Fruit fly (Drosophila melanogaster) Kc167 (cell line): ENCODE data around the gene CG8891.

Source experiments
- Myc ChIP-seq: fragments of >200 bp; optimal IDR thresholded peaks from 2 replicates; lab custom pipeline; 2017; ENCODE audit warnings: missing external identifiers
- Sin3A ChIP-seq: fragments of >200 bp; optimal IDR thresholded peaks from 2 replicates; lab custom pipeline; 2018; ENCODE audit warnings: missing external identifiers
- h ChIP-seq: fragments of >200 bp; optimal IDR thresholded peaks from 3 replicates; lab custom pipeline; 2018; ENCODE audit warnings: missing external identifiers
- insv ChIP-seq: fragments of >200 bp; optimal IDR thresholded peaks from 3 replicates; lab custom pipeline; 2018; ENCODE audit warnings: missing external identifiers
- psq ChIP-seq: fragments of >200 bp; optimal IDR thresholded peaks from 2 replicates; lab custom pipeline; 2017; ENCODE audit warnings: missing external identifiers
- ttk ChIP-seq: sonication (Bioruptor generic); optimal IDR thresholded peaks from 2 replicates; lab custom pipeline; 2017; ENCODE audit warnings: missing external identifiers

Gene CG8891

DNA sequence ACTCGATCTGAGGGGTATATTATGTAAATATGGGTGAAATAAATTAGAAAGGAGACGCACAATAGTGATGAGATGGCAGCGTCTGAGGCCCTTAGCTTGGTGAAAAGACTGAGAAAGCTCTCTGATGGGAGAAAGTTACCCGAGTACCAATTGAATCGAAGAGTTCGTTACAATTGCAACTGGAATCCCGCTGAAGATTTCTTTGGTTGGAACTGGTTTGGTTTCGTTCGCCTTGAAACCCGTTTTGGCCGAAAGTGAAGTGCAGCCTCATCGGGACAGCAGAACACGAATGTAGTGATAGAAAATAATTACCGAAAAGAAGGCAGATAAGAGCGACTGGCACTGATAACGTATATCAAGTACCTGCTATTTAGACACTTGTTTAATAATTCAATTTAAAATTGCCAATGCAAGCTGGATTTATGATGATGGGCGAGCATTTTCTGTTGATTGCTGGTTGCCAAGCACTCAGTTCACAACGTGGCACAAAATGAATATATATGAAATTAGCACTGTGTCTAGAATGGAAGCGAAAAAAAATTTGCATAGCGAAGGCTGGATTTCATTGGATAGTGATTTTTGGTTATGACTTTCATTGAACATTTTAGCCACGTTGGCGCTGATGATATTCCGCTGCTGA is 17.2 kb upstream of the CG8891 start:
- TF ChIP-seq h, result no peak
- no peak for TF ChIP-seq ttk (lab: Kevin White, UChicago)
- TF ChIP-seq psq (lab: Kevin White, UChicago), result no peak
- no peak for TF ChIP-seq Sin3A (lab: Kevin White, UChicago)
- no peak for TF ChIP-seq Myc (lab: Kevin White, UChicago)
- TF ChIP-seq insv (lab: Kevin White, UChicago), result no peak

DNA sequence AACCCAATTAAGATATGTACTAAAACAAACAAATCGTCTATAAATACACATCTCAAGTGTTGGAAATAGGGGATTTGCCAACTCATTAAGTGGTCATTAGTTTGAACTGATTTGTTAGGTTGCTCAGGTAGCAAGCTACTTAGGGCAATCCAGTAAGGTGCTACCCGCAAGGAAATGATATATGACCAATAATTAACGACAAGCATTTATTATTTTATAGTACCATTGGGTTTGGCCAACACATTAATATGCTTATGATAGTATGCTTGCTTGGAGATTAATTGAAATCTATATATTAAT is 16.6 kb upstream of the CG8891 start:
- TF ChIP-seq h, result no peak
- TF ChIP-seq psq (lab: Kevin White, UChicago), result no peak
- no peak for TF ChIP-seq Myc (lab: Kevin White, UChicago)
- TF ChIP-seq Sin3A (lab: Kevin White, UChicago), result no peak
- no peak for TF ChIP-seq ttk (lab: Kevin White, UChicago)
- TF ChIP-seq insv (lab: Kevin White, UChicago), result no peak

DNA sequence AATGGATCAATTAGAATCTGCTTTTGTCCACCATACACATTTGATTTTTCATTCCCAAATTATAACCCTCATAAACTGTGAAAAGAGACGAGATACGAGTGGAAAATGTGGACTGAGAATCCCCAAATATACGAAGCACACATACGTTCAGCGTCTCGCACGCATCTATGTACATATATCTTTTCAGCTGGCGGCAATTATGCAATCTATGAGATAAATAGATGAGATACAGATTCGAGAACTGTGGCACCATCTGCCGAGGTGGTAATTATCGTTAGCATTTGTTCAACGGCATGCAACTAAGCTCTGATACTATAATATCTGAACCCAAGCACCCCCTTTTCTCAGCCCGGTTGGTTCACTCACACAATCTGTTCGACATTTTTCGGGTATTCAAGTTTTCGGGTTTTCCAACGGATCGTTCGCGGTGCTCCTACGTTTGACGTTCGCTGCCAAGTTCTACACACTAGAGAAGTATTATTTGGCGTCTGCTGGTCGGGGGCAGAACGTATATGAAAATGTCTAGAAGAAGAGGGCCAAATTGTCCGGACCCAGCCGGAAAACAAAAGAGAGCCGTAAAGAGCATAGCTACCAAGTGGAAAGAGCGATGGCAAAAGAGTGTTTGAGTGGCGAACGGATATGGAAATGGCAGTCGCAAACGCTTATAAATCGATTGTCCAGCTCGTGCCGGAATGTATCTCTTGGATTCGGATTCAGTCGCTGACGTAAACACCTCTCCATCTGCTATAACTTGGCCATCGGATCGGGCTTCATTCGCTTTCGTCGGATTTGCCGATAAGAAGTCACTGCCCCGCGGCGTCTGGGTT is 16.0 kb upstream of the CG8891 start:
- TF ChIP-seq Myc (lab: Kevin White, UChicago) (no peak), ttk (lab: Kevin White, UChicago) (no peak), insv (lab: Kevin White, UChicago) (no peak), Sin3A (lab: Kevin White, UChicago) (no peak), h (no peak), psq (lab: Kevin White, UChicago) (no peak)

DNA sequence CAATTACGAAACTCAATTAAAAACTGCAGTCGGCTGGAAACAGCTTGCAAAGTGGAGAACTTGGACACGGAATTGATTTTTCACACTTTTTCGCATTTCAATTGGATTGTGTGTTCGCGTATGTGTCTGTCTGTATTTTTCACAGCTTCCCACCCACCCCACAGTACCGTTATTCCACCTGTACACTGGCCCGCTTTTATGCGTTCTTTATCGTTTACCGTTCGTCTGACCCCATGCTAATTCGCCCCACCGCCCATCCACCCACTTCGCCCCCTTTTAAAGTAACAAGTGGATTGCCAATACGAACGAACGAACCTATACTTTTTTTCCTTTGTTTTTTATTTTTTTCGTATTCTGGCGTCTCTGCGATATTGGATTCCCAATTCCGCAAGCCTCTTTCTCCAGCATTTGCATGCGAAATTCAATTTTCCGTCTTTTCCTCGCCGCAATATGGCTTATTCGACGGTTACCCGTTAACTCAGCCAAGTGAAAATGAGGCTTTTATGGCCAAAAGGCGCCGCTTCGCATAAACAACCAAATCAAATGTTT is 3.0 kb upstream of the CG8891 start:
- TF ChIP-seq Sin3A (lab: Kevin White, UChicago) (no peak), h (no peak), ttk (lab: Kevin White, UChicago) (no peak), Myc (lab: Kevin White, UChicago) (no peak), psq (lab: Kevin White, UChicago) (no peak), insv (lab: Kevin White, UChicago) (no peak)

DNA sequence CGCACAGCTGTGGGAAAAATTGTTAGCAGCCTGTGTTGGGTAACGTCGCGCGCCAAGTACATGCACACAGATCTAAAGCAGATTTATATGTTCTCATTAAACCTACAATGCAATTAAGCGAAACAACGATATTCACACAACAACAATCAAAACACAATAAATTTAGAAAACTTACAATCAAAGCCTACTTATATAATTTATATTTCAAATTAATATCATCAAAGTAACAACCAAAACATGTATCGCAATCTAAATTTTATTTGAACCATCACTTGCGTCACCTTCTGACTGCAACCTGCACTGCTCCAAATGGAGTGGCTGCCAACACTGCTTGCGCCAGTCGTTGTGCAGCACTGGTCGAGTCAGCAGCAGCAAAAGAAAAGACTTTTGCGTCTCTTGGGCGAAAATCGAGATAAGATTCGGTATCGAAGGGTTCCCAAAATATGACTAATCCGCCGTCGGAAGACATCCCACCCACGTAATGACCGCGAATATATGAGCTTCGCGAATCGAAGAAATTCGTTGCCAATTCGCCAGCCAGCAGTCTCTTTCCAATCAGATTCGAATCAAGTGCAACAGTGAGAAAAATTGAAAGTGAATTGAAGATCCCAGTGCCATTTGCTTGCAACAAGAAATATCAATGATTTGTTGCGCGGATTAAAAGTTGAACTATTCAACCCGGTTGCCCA is 2.2 kb upstream of the CG8891 start, which contains the start of the genes CG8892 and CG34126:
TSS of gene CG8892 (minus strand) at position 315 of the 689 bp plus-strand sequence.
TSS of gene CG34126 (plus strand) at position 337 of the 689 bp plus-strand sequence.
- no peak for TF ChIP-seq psq (lab: Kevin White, UChicago)
- no peak for TF ChIP-seq Myc (lab: Kevin White, UChicago)
- TF ChIP-seq ttk (lab: Kevin White, UChicago), result no peak
- no peak for TF ChIP-seq insv (lab: Kevin White, UChicago)
- no peak for TF ChIP-seq h
- TF ChIP-seq Sin3A (lab: Kevin White, UChicago), result no peak

DNA sequence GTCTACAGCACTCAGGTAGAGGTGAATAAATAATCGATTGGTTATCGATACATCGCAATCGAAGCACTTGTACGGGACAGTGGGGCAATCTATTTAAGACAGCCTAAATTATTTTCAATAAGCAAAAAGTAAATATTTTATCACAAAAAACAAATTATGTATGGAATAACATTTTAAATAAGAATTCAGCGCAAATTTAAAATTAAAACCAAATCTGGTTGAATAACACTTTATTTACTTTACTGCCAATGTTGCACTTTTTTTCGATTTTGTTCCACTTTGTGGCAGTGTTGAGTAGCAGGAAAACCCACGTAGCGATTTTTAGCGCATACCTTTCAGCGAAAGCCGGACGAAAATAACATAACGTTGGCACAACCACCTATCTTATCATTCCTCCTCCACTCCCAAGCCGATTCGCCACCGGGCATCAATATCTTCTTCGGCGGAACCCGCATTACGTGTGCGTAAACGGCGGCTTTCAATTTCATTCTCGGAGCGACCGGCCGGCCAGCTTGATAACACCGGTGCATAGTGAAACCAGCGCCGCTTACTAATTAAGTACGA is 2.1 kb downstream of the CG8891 start, which contains the start of the genes Gmd and CG3792:
TSS of gene Gmd (minus strand) at position 36 of the 564 bp plus-strand sequence.
TSS of gene CG3792 (plus strand) at position 325 of the 564 bp plus-strand sequence.
- TF ChIP-seq insv (lab: Kevin White, UChicago), result no peak

DNA sequence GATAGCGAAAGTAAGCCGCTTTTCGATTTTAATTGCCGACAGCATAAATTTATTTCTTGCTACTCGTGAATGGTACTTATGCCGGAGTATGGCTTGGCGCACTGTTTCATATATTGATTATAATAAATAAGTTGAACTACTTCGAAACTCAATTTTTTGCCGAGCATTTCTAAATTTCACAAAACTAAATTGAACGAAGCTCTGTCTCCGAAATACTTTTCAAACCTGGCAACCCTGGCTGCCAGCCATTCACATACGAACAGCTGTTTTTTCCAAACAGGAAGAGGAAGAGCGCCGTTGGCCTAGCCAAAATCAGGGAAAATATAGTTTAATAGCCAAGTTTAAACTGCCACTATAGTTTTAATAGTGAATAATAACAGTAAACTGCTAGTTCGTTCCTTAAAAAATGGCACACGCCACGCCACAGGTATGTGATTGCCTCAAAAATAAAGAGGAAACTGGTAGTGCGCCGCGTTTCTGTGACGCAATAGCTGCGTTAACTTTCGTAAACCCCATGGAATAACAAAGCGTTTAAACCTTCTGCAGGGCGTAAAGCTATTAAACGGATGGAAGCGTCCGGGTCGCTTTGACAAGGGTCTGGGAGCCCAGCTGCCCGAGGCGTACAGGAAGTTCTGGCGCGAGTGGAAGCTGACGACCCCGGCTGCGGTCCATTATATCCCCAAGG is 5.3 kb downstream of the CG8891 start, which contains the start of gene mRpL28:
TSS of gene mRpL28 (plus strand) at position 246 of the 685 bp plus-strand sequence.
- no peak for TF ChIP-seq Myc (lab: Kevin White, UChicago)

DNA sequence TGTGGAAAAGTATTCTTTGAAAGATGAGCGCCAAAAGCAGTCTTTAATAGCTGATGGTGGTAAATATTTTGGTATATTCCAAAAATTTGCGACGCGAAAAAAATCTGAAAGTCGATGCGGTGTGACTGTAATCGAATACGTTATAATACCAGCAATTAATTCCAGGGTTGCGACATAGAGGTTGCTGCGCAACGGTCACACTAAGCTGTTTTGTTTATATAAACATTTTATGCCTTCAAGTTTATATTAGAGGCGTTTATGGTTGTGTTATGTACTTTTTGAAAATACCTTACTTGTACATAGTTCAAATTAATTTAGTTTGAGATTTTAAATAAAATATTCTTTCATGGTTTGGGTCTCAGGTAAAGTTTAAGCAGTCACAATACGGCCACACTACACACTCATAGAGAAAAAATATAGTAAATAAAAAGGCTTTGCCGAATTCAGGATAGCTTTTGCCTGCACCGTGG is 7.8 kb downstream of the CG8891 start, which contains the start of gene CG14043:
TSS of gene CG14043 (plus strand) at position 374 of the 470 bp plus-strand sequence.
- TF ChIP-seq ttk (lab: Kevin White, UChicago) (no peak), Sin3A (lab: Kevin White, UChicago) (no peak), insv (lab: Kevin White, UChicago) (no peak), psq (lab: Kevin White, UChicago) (no peak), h (no peak), Myc (lab: Kevin White, UChicago) (no peak)

DNA sequence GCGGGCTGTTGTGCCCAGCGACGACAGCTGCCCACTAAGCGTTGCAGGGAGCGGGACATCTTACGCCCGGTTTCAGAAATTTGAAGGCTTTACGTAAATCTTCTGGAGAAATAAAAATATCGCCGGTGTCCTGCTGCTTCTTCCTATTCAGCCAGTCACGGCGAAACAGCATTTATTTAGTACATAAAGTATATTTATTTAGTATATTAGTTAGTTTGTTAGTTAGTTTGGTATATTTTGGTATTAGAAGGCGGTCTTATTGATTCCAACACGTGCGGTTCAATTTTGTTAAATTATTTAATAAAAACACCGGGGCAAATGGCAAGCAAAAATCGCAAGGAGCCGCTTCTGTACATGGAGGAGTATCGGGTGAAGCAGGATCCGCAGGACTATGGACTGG is 10.4 kb downstream of the CG8891 start, which contains the start of the genes Scox and Polr1C:
TSS of gene Scox (minus strand) at position 169 of the 400 bp plus-strand sequence.
TSS of gene Polr1C (plus strand) at position 238 of the 400 bp plus-strand sequence.
- no peak for TF ChIP-seq Sin3A (lab: Kevin White, UChicago)
- no peak for TF ChIP-seq insv (lab: Kevin White, UChicago)
- TF ChIP-seq ttk (lab: Kevin White, UChicago), result no peak
- TF ChIP-seq psq (lab: Kevin White, UChicago), result no peak
- TF ChIP-seq h, result no peak
- no peak for TF ChIP-seq Myc (lab: Kevin White, UChicago)

DNA sequence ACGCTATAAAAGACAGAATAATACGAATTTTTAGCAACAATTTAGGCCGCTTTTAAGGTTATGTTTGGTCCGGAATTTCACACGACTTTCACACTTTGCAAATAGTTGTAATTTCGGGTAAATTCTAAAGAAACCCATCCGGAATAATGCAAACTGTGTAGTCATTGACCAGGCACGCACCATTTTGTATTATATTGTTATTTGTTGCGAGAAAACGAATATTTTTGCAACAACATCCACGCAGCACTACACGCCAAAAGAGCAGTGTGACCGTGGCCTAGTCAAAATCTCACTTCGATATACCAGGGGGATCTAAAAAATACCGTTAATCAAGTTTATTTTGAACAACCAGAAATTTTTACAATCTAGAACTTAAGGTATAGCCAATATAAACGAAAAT is 11.7 kb downstream of the CG8891 start, which contains the start of gene eIF3i:
TSS of gene eIF3i (minus strand) at position 265 of the 400 bp plus-strand sequence.
- TF ChIP-seq insv (lab: Kevin White, UChicago) (no peak), Sin3A (lab: Kevin White, UChicago) (no peak), psq (lab: Kevin White, UChicago) (no peak), h (no peak), Myc (lab: Kevin White, UChicago) (no peak), ttk (lab: Kevin White, UChicago) (no peak)
